Worm (Caenorhabditis elegans): ENCODE data around the gene pms-2.

pms-2 gene

ce11 chrV:11589433-11589832, 19.0 kb upstream of the pms-2 start, which contains the start of gene srx-82:
Gene srx-82, plus strand, starts transcription at chrV:11589733.
- no peak for TF ChIP-seq die-1 (tag; optimal IDR thresholded peaks at IDR 0.05)
- no peak for TF ChIP-seq lir-1 (GFP tag; conservative IDR thresholded peaks at IDR 0.05)
- no peak for TF ChIP-seq ZK185.1 (tag; optimal IDR thresholded peaks at IDR 0.05; ENCODE audit: poor library complexity, severe bottlenecking)
- no peak for TF ChIP-seq cebp-2 (GFP tag; IDR thresholded peaks at IDR 0.05)
- no peak for TF ChIP-seq madf-3 (GFP tag; IDR thresholded peaks at IDR 0.05)
- TF ChIP-seq Y79H2A.3 (GFP tag; conservative IDR thresholded peaks at IDR 0.05): no peak
- TF ChIP-seq rpc-1 (optimal IDR thresholded peaks at IDR 0.05): no peak
- no peak for TF ChIP-seq rpc-1 (tag; optimal IDR thresholded peaks at IDR 0.05)
- TF ChIP-seq Y56A3A.18 (GFP tag; IDR thresholded peaks at IDR 0.05): no peak
- TF ChIP-seq tlf-1 (GFP tag; optimal IDR thresholded peaks at IDR 0.05): no peak
- TF ChIP-seq ekl-4 (GFP tag; IDR thresholded peaks at IDR 0.05): no peak
- no peak for TF ChIP-seq bed-2 (GFP tag; IDR thresholded peaks at IDR 0.05)
- no peak for TF ChIP-seq Y67H2A.10 (GFP tag; conservative IDR thresholded peaks at IDR 0.05)
- TF ChIP-seq lin-40 (tag; optimal IDR thresholded peaks at IDR 0.05): no peak
- TF ChIP-seq B0035.1 (tag; optimal IDR thresholded peaks at IDR 0.05): no peak
- TF ChIP-seq nfyb-1 (GFP tag; IDR thresholded peaks at IDR 0.05): no peak
- TF ChIP-seq ceh-40 (GFP tag; IDR thresholded peaks at IDR 0.05): no peak
- TF ChIP-seq T26A5.8 (tag; optimal IDR thresholded peaks at IDR 0.05): no peak

- TF ChIP-seq F49E8.2 (tag; optimal IDR thresholded peaks at IDR 0.05; ENCODE audit: insufficient read depth) (peak; percentile 56), hlh-12 (tag; optimal IDR thresholded peaks at IDR 0.05) (no peak), attf-3 (GFP tag; conservative IDR thresholded peaks at IDR 0.05) (no peak), rec-8 (tag; optimal IDR thresholded peaks at IDR 0.05) (peak in 1 of 2 experiments; percentile 22), F52B5.7 (tag; optimal IDR thresholded peaks at IDR 0.05) (no peak), snpc-4 (GFP tag; optimal IDR thresholded peaks at IDR 0.05) (peak; percentile 91), snpc-4 (tag; optimal IDR thresholded peaks at IDR 0.05) (peak; percentile 90 to 97 (median 93)), lsl-1 (GFP tag; optimal IDR thresholded peaks at IDR 0.05) (peak; percentile 55), hmg-1.2 (GFP tag; IDR thresholded peaks at IDR 0.05) (peak; percentile 81), ceh-79 (tag; optimal IDR thresholded peaks at IDR 0.05) (no peak), snpc-1.3 (tag; optimal IDR thresholded peaks at IDR 0.05; ENCODE audit: insufficient read depth) (peak; percentile 43), pbrm-1 (GFP tag; IDR thresholded peaks at IDR 0.05) (no peak; the same call in none of the 2 replicates), dpl-1 (GFP tag; optimal IDR thresholded peaks at IDR 0.05) (no peak), efl-1 (GFP tag; optimal IDR thresholded peaks at IDR 0.05) (no peak), snpc-3.4 (tag; optimal IDR thresholded peaks at IDR 0.05) (peak; percentile 84), nfya-1 (tag; optimal IDR thresholded peaks at IDR 0.05; ENCODE audit: borderline replicate concordance, insufficient read depth) (no peak), lin-40 (tag; optimal IDR thresholded peaks at IDR 0.05) (no peak), tbp1 (GFP tag; optimal IDR thresholded peaks at IDR 0.05) (peak; percentile 71), mcd-1 (GFP tag; IDR thresholded peaks at IDR 0.05) (no peak; the same call in 1 of the 2 replicates), ZK185.1 (tag; optimal IDR thresholded peaks at IDR 0.05; ENCODE audit: poor library complexity, severe bottlenecking) (no peak), snpc-1.1 (tag; optimal IDR thresholded peaks at IDR 0.05; ENCODE audit: insufficient read depth) (peak; percentile 94), rcor-1 (GFP tag; IDR thresholded peaks at IDR 0.05) (peak; percentile 68), madf-6 (GFP tag; IDR thresholded peaks at IDR 0.05) (peak; percentile 70; the same call in 1 of the 2 replicates), him-1 (tag; optimal IDR thresholded peaks at IDR 0.05) (peak; percentile 93), mxl-1 (tag; optimal IDR thresholded peaks at IDR 0.05) (no peak), ceh-100 (GFP tag; IDR thresholded peaks at IDR 0.05) (peak; percentile 51), Y53G8AR.9 (GFP tag; conservative IDR thresholded peaks at IDR 0.05) (no peak), let-526 (GFP tag; IDR thresholded peaks at IDR 0.05) (no peak), ccch-3 (GFP tag; optimal IDR thresholded peaks at IDR 0.05) (no peak), hsf-1 (GFP tag; IDR thresholded peaks at IDR 0.05) (no peak), nhr-80 (tag; optimal IDR thresholded peaks at IDR 0.05) (no peak), ekl-4 (GFP tag; IDR thresholded peaks at IDR 0.05) (peak; percentile 53; the same call in 1 of the 2 replicates), akir-1 (GFP tag; optimal IDR thresholded peaks at IDR 0.05) (no peak)
These were observed 14.7 kb upstream of the pms-2 start for ce11 chrV:11585122-11585521.
